Worm (Caenorhabditis elegans) whole organism, mixed stage, embryonic: ENCODE results near the gene srd-70.

Source experiments
- bed-3 ChIP-seq: fragments of 200-800 bp; sonication (Bioruptor generic); optimal IDR thresholded peaks from 3 replicates; lab custom pipeline; 2018; ENCODE audit warnings: mild to moderate bottlenecking, missing genetic modification characterization, moderate library complexity, missing compliant biosample characterization
- ceh-43 ChIP-seq: fragments of 200-800 bp; sonication (Bioruptor generic); optimal IDR thresholded peaks from 2 replicates; lab custom pipeline; 2018; ENCODE audit warnings: mild to moderate bottlenecking, missing genetic modification characterization, moderate library complexity, missing compliant biosample characterization
- drap-1 ChIP-seq: fragments of 200-800 bp; sonication (Bioruptor generic); optimal IDR thresholded peaks from 3 replicates; lab custom pipeline; 2018; ENCODE audit warnings: mild to moderate bottlenecking, missing genetic modification characterization, missing compliant biosample characterization
- elt-3 ChIP-seq: fragments of 150-350 bp; optimal IDR thresholded peaks from 2 replicates; lab custom pipeline; 2014; ENCODE audit warnings: missing biosample characterization, missing genetic modification characterization
- flh-1 ChIP-seq: fragments of 200-800 bp; sonication (Bioruptor generic); optimal IDR thresholded peaks from 2 replicates; lab custom pipeline; 2018; ENCODE audit warnings: mild to moderate bottlenecking, missing genetic modification characterization, moderate library complexity, missing compliant biosample characterization
- ham-2 ChIP-seq: fragments of 200-800 bp; sonication (Bioruptor generic); optimal IDR thresholded peaks from 2 replicates; lab custom pipeline; 2018; ENCODE audit warnings: mild to moderate bottlenecking, missing genetic modification characterization, missing compliant biosample characterization
- hlh-1 ChIP-seq: fragments of 150-350 bp; optimal IDR thresholded peaks from 2 replicates; lab custom pipeline; 2014; ENCODE audit warnings: missing biosample characterization, missing genetic modification reagents, missing genetic modification characterization
- lin-13 ChIP-seq: fragments of 150-350 bp; optimal IDR thresholded peaks from 2 replicates; lab custom pipeline; 2014; ENCODE audit warnings: missing biosample characterization, missing genetic modification characterization
- mab-5 ChIP-seq: fragments of 150-350 bp; optimal IDR thresholded peaks from 2 replicates; lab custom pipeline; 2014; ENCODE audit warnings: missing biosample characterization, missing genetic modification characterization
- mep-1 ChIP-seq: fragments of 150-350 bp; optimal IDR thresholded peaks from 2 replicates; lab custom pipeline; 2017; ENCODE audit warnings: missing biosample characterization, missing genetic modification reagents, missing genetic modification characterization, inconsistent platforms
- mls-2 ChIP-seq: sonication (generic microtip); optimal IDR thresholded peaks from 2 replicates; lab custom pipeline; 2016; ENCODE audit warnings: mild to moderate bottlenecking, missing genetic modification characterization, moderate library complexity, missing compliant biosample characterization
- nhr-237 ChIP-seq: fragments of 150-350 bp; optimal IDR thresholded peaks from 2 replicates; lab custom pipeline; 2014; ENCODE audit warnings: missing biosample characterization, missing genetic modification characterization
- nhr-76 ChIP-seq: sonication (generic microtip); optimal IDR thresholded peaks from 2 replicates; lab custom pipeline; 2017; ENCODE audit warnings: missing biosample characterization, missing genetic modification characterization
- sem-2 ChIP-seq: fragments of 200-800 bp; sonication (Bioruptor generic); optimal IDR thresholded peaks from 2 replicates; lab custom pipeline; 2018; ENCODE audit warnings: mild to moderate bottlenecking, missing genetic modification characterization, missing compliant biosample characterization
- sptf-1 ChIP-seq: sonication (generic microtip); optimal IDR thresholded peaks from 2 replicates; lab custom pipeline; 2017; ENCODE audit warnings: mild to moderate bottlenecking, missing genetic modification characterization, moderate library complexity, missing compliant biosample characterization
- tbx-8 ChIP-seq: fragments of 200-800 bp; sonication (Bioruptor generic); optimal IDR thresholded peaks from 2 replicates; lab custom pipeline; 2018; ENCODE audit warnings: mild to moderate bottlenecking, missing genetic modification characterization, moderate library complexity, missing compliant biosample characterization
- unc-120 ChIP-seq: sonication (generic microtip); optimal IDR thresholded peaks from 2 replicates; lab custom pipeline; 2017; ENCODE audit warnings: missing genetic modification characterization, missing compliant biosample characterization; ENCODE audit not compliant: poor library complexity, severe bottlenecking
- unc-62 ChIP-seq: fragments of 150-350 bp; optimal IDR thresholded peaks from 2 replicates; lab custom pipeline; 2014; ENCODE audit warnings: missing biosample characterization, missing genetic modification reagents, missing genetic modification characterization
- ztf-11 ChIP-seq: fragments of 150-350 bp; optimal IDR thresholded peaks from 2 replicates; lab custom pipeline; 2014; ENCODE audit warnings: missing biosample characterization, missing genetic modification characterization

The srd-70 gene

ce11 chrV:20499642-20500041 lies 45.7 kb downstream of the srd-70 start:
- no peak for TF ChIP-seq ztf-11 (tag; lab: Kevin White, UChicago)
- TF ChIP-seq, all 35 proteins: peak for 0

- no peak for TF ChIP-seq ham-2 (GFP tag; lab: Kevin White, UChicago)
- no peak for TF ChIP-seq sem-2 (GFP tag; lab: Kevin White, UChicago)
- no peak for TF ChIP-seq elt-3 (tag; lab: Kevin White, UChicago)
- TF ChIP-seq ceh-43 (GFP tag; lab: Kevin White, UChicago): no peak
- TF ChIP-seq nhr-237: no peak
- no peak for TF ChIP-seq tbx-8 (GFP tag; lab: Kevin White, UChicago)
- TF ChIP-seq drap-1 (GFP tag; lab: Kevin White, UChicago): no peak
- TF ChIP-seq mls-2 (tag; lab: Kevin White, UChicago): no peak
- no peak for TF ChIP-seq unc-120 (tag; lab: Kevin White, UChicago)
- no peak for TF ChIP-seq flh-1 (GFP tag; lab: Kevin White, UChicago)
- TF ChIP-seq bed-3 (GFP tag; lab: Kevin White, UChicago): no peak
- TF ChIP-seq hlh-1 (tag; lab: Kevin White, UChicago): no peak
- TF ChIP-seq mep-1: no peak
- no peak for TF ChIP-seq unc-62 (GFP tag; lab: Kevin White, UChicago)
- no peak for TF ChIP-seq lin-13 (tag; lab: Kevin White, UChicago)
- TF ChIP-seq, all 35 proteins: peak for 0
These were observed 46.5 kb downstream of the srd-70 start, which contains the start of gene dct-14 for ce11 chrV:20500405-20500804. Gene dct-14, minus strand, starts transcription at chrV:20500505.

- TF ChIP-seq elt-3 (tag; lab: Kevin White, UChicago) (no peak), sptf-1 (tag; lab: Kevin White, UChicago) (no peak), mab-5 (tag; lab: Kevin White, UChicago) (no peak), nhr-237 (no peak), nhr-76 (no peak), ceh-43 (GFP tag; lab: Kevin White, UChicago) (no peak), drap-1 (GFP tag; lab: Kevin White, UChicago) (no peak), bed-3 (GFP tag; lab: Kevin White, UChicago) (no peak)
These were observed 51.1 kb downstream of the srd-70 start, which contains the start of gene Y38H6C.4 for ce11 chrV:20504997-20505396. Gene Y38H6C.4, minus strand, starts transcription at chrV:20505097.
